Worm (Caenorhabditis elegans) whole organism, early embryonic: ENCODE measurements around the gene T10G3.3.

Experiments
- aly-1 ChIP-seq: sonication (generic microtip); optimal IDR thresholded peaks from 2 replicates; lab custom pipeline; 2016; ENCODE audit warnings: missing genetic modification characterization, missing compliant biosample characterization
- ama-1 ChIP-seq: fragments of 150-350 bp; optimal IDR thresholded peaks from 2 replicates; lab custom pipeline; 2014
- flt-1 ChIP-seq: fragments of 200-800 bp; sonication (Bioruptor generic); IDR thresholded peaks from 2 replicates; pipeline ENCODE4 v1.3.6; 2022; ENCODE audit warnings: missing genetic modification characterization, missing compliant biosample characterization
- hmg-4 ChIP-seq: fragments of 200-800 bp; sonication (Bioruptor generic); optimal IDR thresholded peaks from 2 replicates; lab custom pipeline; 2018; ENCODE audit warnings: mild to moderate bottlenecking, missing genetic modification characterization, missing compliant biosample characterization
- hnd-1 ChIP-seq: sonication (generic microtip); optimal IDR thresholded peaks from 2 replicates; lab custom pipeline; 2016; ENCODE audit warnings: missing genetic modification characterization, missing compliant biosample characterization
- tra-4 ChIP-seq: sonication (generic microtip); optimal IDR thresholded peaks from 2 replicates; lab custom pipeline; 2017; ENCODE audit warnings: missing genetic modification characterization, missing compliant biosample characterization

DNA sequence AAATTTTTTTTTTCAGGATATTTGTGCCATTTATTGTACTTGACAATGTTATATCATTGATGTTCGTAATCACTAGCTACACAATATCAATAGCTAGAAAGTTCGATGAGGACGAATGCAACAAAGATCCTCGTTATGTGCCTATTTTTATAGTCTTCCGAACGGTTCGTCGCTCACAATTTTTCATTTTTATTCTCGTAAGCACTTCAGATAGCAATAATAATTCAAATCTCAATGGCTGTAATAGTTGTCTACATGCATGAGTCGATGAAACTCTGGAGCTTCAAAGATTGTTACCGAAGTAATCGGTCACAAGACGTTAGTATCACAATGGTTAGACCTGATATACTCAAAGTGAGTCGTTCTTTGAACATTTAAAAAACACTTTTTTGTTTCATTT lies 39.2 kb upstream of the T10G3.3 start:
- TF ChIP-seq ama-1 (no peak), hnd-1 (no peak), aly-1 (tag; lab: Kevin White, UChicago) (no peak), flt-1 (GFP tag; lab: Robert Waterston, UW) (no peak), hmg-4 (GFP tag; lab: Kevin White, UChicago) (no peak), tra-4 (no peak)
